Fruit fly (Drosophila melanogaster) whole organism, embryonic: Measurements from ENCODE around the gene GIIIspla2.
A peak's percentile ranks its signal among the peaks of the same experiment; 100 is the strongest.

ENCODE experiments used
- ATbp ChIP-seq: fragments of 200-800 bp; sonication (Bioruptor generic); optimal IDR thresholded peaks from 2 replicates; lab custom pipeline; 2017; ENCODE audit warnings: missing biosample characterization, mild to moderate bottlenecking, missing genetic modification characterization, missing genetic modification reagents
- Blimp-1 ChIP-seq: fragments of 200-800 bp; sonication (Bioruptor generic); optimal IDR thresholded peaks from 3 replicates; lab custom pipeline; 2018; ENCODE audit warnings: missing biosample characterization, missing genetic modification characterization, mild to moderate bottlenecking, moderate library complexity, missing genetic modification reagents
- CG10209 ChIP-seq: fragments of 200-800 bp; sonication (Bioruptor generic); optimal IDR thresholded peaks from 3 replicates; lab custom pipeline; 2017; ENCODE audit warnings: missing biosample characterization, mild to moderate bottlenecking, missing genetic modification characterization, missing genetic modification reagents
- CG10321 ChIP-seq: fragments of 200-800 bp; sonication (Bioruptor generic); IDR thresholded peaks from 2 replicates; pipeline ENCODE4 v1.3.6; 2022; ENCODE audit warnings: missing biosample characterization, missing genetic modification characterization
- CG11504 ChIP-seq: fragments of 200-800 bp; sonication (Bioruptor generic); optimal IDR thresholded peaks from 3 replicates; lab custom pipeline; 2019; ENCODE audit warnings: missing biosample characterization, mild to moderate bottlenecking, missing genetic modification characterization, moderate library complexity
- CG12391 ChIP-seq: fragments of 200-800 bp; sonication (Bioruptor generic); optimal IDR thresholded peaks from 3 replicates; lab custom pipeline; 2018; ENCODE audit warnings: missing biosample characterization, mild to moderate bottlenecking, missing genetic modification characterization, moderate library complexity
- CG14710 ChIP-seq: fragments of 200-800 bp; sonication (Bioruptor generic); optimal IDR thresholded peaks from 3 replicates; lab custom pipeline; 2019; ENCODE audit warnings: missing biosample characterization, mild to moderate bottlenecking, missing genetic modification characterization, moderate library complexity
- CG14965 ChIP-seq: fragments of 200-800 bp; sonication (Bioruptor generic); optimal IDR thresholded peaks from 2 replicates; lab custom pipeline; 2016; ENCODE audit warnings: missing biosample characterization, missing genetic modification characterization, borderline replicate concordance
- CG15696 ChIP-seq: fragments of 200-800 bp; sonication (Bioruptor generic); optimal IDR thresholded peaks from 2 replicates; lab custom pipeline; 2019; ENCODE audit warnings: missing biosample characterization, mild to moderate bottlenecking, missing genetic modification characterization, moderate library complexity
- CG1602 ChIP-seq: fragments of 200-800 bp; sonication (Bioruptor generic); optimal IDR thresholded peaks from 3 replicates; lab custom pipeline; 2016; ENCODE audit warnings: missing biosample characterization, missing genetic modification characterization
- CG16863 ChIP-seq: fragments of 200-800 bp; sonication (Bioruptor generic); optimal IDR thresholded peaks from 3 replicates; lab custom pipeline; 2016; ENCODE audit warnings: missing biosample characterization, missing genetic modification characterization
- CG2199 ChIP-seq: fragments of 200-800 bp; sonication (Bioruptor generic); IDR thresholded peaks from 3 replicates; pipeline ENCODE4 v1.3.6; 2022; ENCODE audit warnings: missing biosample characterization, missing genetic modification characterization
- CG31388 ChIP-seq: fragments of 200-800 bp; sonication (Bioruptor generic); optimal IDR thresholded peaks from 2 replicates; lab custom pipeline; 2016; ENCODE audit warnings: missing biosample characterization, missing genetic modification characterization
- CG3407 ChIP-seq: fragments of 200-800 bp; sonication (Bioruptor generic); optimal IDR thresholded peaks from 2 replicates; lab custom pipeline; 2018; ENCODE audit warnings: missing biosample characterization, mild to moderate bottlenecking, missing genetic modification characterization
- CG34422 ChIP-seq: fragments of 200-800 bp; sonication (Bioruptor generic); IDR thresholded peaks from 3 replicates; pipeline ENCODE4 v1.3.6; 2022; ENCODE audit warnings: missing biosample characterization, missing genetic modification characterization
- CG42726 ChIP-seq: fragments of 200-800 bp; sonication (Bioruptor generic); IDR thresholded peaks from 2 replicates; pipeline ENCODE4 v1.3.6; 2022; ENCODE audit warnings: missing biosample characterization, missing genetic modification characterization; ENCODE audit not compliant: partially characterized antibody
- CG4820 ChIP-seq: fragments of 200-800 bp; sonication (Bioruptor generic); optimal IDR thresholded peaks from 3 replicates; lab custom pipeline; 2016; ENCODE audit warnings: missing biosample characterization, missing genetic modification characterization
- CG6765 ChIP-seq: fragments of 200-800 bp; sonication (Bioruptor generic); optimal IDR thresholded peaks from 3 replicates; lab custom pipeline; 2017; ENCODE audit warnings: missing biosample characterization, mild to moderate bottlenecking, missing genetic modification characterization
- CG9797 ChIP-seq: fragments of 200-800 bp; sonication (Bioruptor generic); optimal IDR thresholded peaks from 3 replicates; lab custom pipeline; 2018; ENCODE audit warnings: missing biosample characterization, mild to moderate bottlenecking, missing genetic modification characterization
- CoRest ChIP-seq: fragments of 200-800 bp; sonication (Bioruptor generic); optimal IDR thresholded peaks from 3 replicates; lab custom pipeline; 2018; ENCODE audit warnings: missing biosample characterization, mild to moderate bottlenecking, missing genetic modification characterization, moderate library complexity
- Dad ChIP-seq: fragments of 200-800 bp; sonication (Bioruptor generic); optimal IDR thresholded peaks from 3 replicates; lab custom pipeline; 2016; ENCODE audit warnings: missing biosample characterization, missing genetic modification characterization
- Dip2 ChIP-seq: fragments of 200-800 bp; sonication (Bioruptor generic); IDR thresholded peaks from 2 replicates; pipeline ENCODE4 v1.3.6; 2022; ENCODE audit warnings: missing biosample characterization, missing genetic modification characterization
- Elba2 ChIP-seq: fragments of 200-800 bp; sonication (Bioruptor generic); optimal IDR thresholded peaks from 3 replicates; lab custom pipeline; 2016; ENCODE audit warnings: missing biosample characterization, missing genetic modification characterization
- Gsc ChIP-seq: fragments of 200-800 bp; sonication (Bioruptor generic); IDR thresholded peaks from 2 replicates; pipeline ENCODE4 v1.3.6; 2022; ENCODE audit warnings: missing biosample characterization, missing genetic modification characterization
- H15 ChIP-seq: fragments of 200-800 bp; sonication (Bioruptor generic); IDR thresholded peaks from 3 replicates; pipeline ENCODE4 v1.3.6; 2022; ENCODE audit warnings: missing biosample characterization, missing genetic modification characterization
- HLH4C ChIP-seq: fragments of 200-800 bp; sonication (Bioruptor generic); IDR thresholded peaks from 3 replicates; pipeline ENCODE4 v1.3.6; 2022; ENCODE audit warnings: missing biosample characterization, missing genetic modification characterization; ENCODE audit not compliant: partially characterized antibody
- HLH54F ChIP-seq: fragments of 200-800 bp; sonication (Bioruptor generic); optimal IDR thresholded peaks from 3 replicates; lab custom pipeline; 2016; ENCODE audit warnings: missing biosample characterization, missing genetic modification characterization
- Jarid2 ChIP-seq: fragments of 200-800 bp; sonication (Bioruptor generic); optimal IDR thresholded peaks from 3 replicates; lab custom pipeline; 2017; ENCODE audit warnings: mild to moderate bottlenecking, missing biosample characterization, missing genetic modification reagents, missing genetic modification characterization
- Optix ChIP-seq: fragments of 200-800 bp; sonication (Bioruptor generic); IDR thresholded peaks from 3 replicates; pipeline ENCODE4 v1.3.6; 2022; ENCODE audit warnings: missing biosample characterization, missing genetic modification characterization
- Ravus ChIP-seq: fragments of 200-800 bp; sonication (Bioruptor generic); IDR thresholded peaks from 2 replicates; pipeline ENCODE4 v1.3.6; 2022; ENCODE audit warnings: missing biosample characterization, missing genetic modification characterization
- Scr ChIP-seq: fragments of 200-800 bp; sonication (Bioruptor generic); IDR thresholded peaks from 2 replicates; pipeline ENCODE4 v1.3.6; 2022; ENCODE audit warnings: missing biosample characterization, missing genetic modification characterization; ENCODE audit not compliant: partially characterized antibody
- Sin3A ChIP-seq: fragments of >200 bp; optimal IDR thresholded peaks from 2 replicates; lab custom pipeline; 2018
- Stat92E ChIP-seq, 3 experiments: fragments of >200 bp in 2 of 3; fragments of 200-800 bp in 1 of 3; sonication (Bioruptor generic) in 1 of 3; optimal IDR thresholded peaks; 2 replicates each; lab custom pipeline; 2017 to 2019; ENCODE audit warnings: missing biosample characterization in 3 of 3, missing genetic modification characterization in 3 of 3, mild to moderate bottlenecking in 1 of 3, moderate library complexity in 1 of 3
- Trl ChIP-seq, 3 experiments: fragments of >200 bp in 2 of 3; fragments of 200-800 bp in 1 of 3; sonication (Bioruptor generic) in 1 of 3; optimal IDR thresholded peaks; 2 replicates in 1 of 3; 3 replicates in 2 of 3; lab custom pipeline; 2016 to 2017; ENCODE audit warnings: missing biosample characterization in 1 of 3, missing genetic modification characterization in 1 of 3
- amos ChIP-seq: fragments of 200-800 bp; sonication (Bioruptor generic); IDR thresholded peaks from 2 replicates; pipeline ENCODE4 v1.3.6; 2022; ENCODE audit warnings: missing biosample characterization, missing genetic modification characterization; ENCODE audit not compliant: partially characterized antibody
- bcd ChIP-seq: fragments of 200-800 bp; sonication (Bioruptor generic); optimal IDR thresholded peaks from 2 replicates; lab custom pipeline; 2017; ENCODE audit warnings: missing biosample characterization, mild to moderate bottlenecking, missing genetic modification characterization
- caup ChIP-seq: fragments of 200-800 bp; sonication (Bioruptor generic); optimal IDR thresholded peaks from 3 replicates; lab custom pipeline; 2017; ENCODE audit warnings: missing biosample characterization, mild to moderate bottlenecking, missing genetic modification characterization, moderate library complexity; ENCODE audit not compliant: severe bottlenecking
- danr ChIP-seq: fragments of 200-800 bp; sonication (Bioruptor generic); IDR thresholded peaks from 2 replicates; pipeline ENCODE4 v1.3.6; 2022; ENCODE audit warnings: missing biosample characterization, missing genetic modification characterization
- dpn ChIP-seq, 2 experiments: fragments of 200-800 bp; sonication (Bioruptor generic); optimal IDR thresholded peaks; 3 replicates each; lab custom pipeline; 2016; ENCODE audit warnings: missing biosample characterization in 2 of 2, missing genetic modification characterization in 2 of 2
- fru ChIP-seq: fragments of >200 bp; optimal IDR thresholded peaks from 2 replicates; lab custom pipeline; 2017
- kni ChIP-seq: fragments of 200-800 bp; sonication (Bioruptor generic); optimal IDR thresholded peaks from 3 replicates; lab custom pipeline; 2017; ENCODE audit warnings: mild to moderate bottlenecking, missing biosample characterization, missing genetic modification reagents, missing genetic modification characterization
- lola ChIP-seq, 3 experiments: fragments of >200 bp in 2 of 3; fragments of 200-800 bp in 1 of 3; sonication (Bioruptor generic) in 1 of 3; optimal IDR thresholded peaks; 2 replicates each; lab custom pipeline; 2017 to 2019; ENCODE audit warnings: missing biosample characterization in 3 of 3, missing genetic modification characterization in 3 of 3, mild to moderate bottlenecking in 1 of 3, moderate library complexity in 1 of 3
- luna ChIP-seq: fragments of 200-800 bp; sonication (Bioruptor generic); optimal IDR thresholded peaks from 2 replicates; lab custom pipeline; 2016; ENCODE audit warnings: missing biosample characterization, missing genetic modification characterization
- mam ChIP-seq: fragments of 200-800 bp; sonication (Bioruptor generic); optimal IDR thresholded peaks from 3 replicates; lab custom pipeline; 2016; ENCODE audit warnings: missing biosample characterization, missing genetic modification characterization
- pb ChIP-seq: fragments of 200-800 bp; sonication (Bioruptor generic); optimal IDR thresholded peaks from 3 replicates; lab custom pipeline; 2016; ENCODE audit warnings: missing biosample characterization, missing genetic modification characterization
- sens ChIP-seq: fragments of 200-800 bp; sonication (Bioruptor generic); peaks from one replicate; lab custom pipeline; 2016; ENCODE audit warnings: missing biosample characterization, missing genetic modification characterization
- sens-2 ChIP-seq: fragments of 200-800 bp; sonication (Bioruptor generic); IDR thresholded peaks from 2 replicates; pipeline ENCODE4 v1.3.6; 2022; ENCODE audit warnings: missing biosample characterization, missing genetic modification characterization
- stc ChIP-seq: fragments of 200-800 bp; sonication (Bioruptor generic); IDR thresholded peaks from 2 replicates; pipeline ENCODE4 v1.3.6; 2022; ENCODE audit warnings: missing biosample characterization, missing genetic modification characterization
- trh ChIP-seq: fragments of 200-800 bp; sonication (Bioruptor generic); optimal IDR thresholded peaks from 2 replicates; lab custom pipeline; 2016; ENCODE audit warnings: missing biosample characterization, missing genetic modification characterization
- wdn ChIP-seq: fragments of 200-800 bp; sonication (Bioruptor generic); IDR thresholded peaks from 2 replicates; pipeline ENCODE4 v1.3.6; 2022; ENCODE audit warnings: missing biosample characterization, missing genetic modification characterization
- zfh1 ChIP-seq: fragments of 200-800 bp; sonication (Bioruptor generic); IDR thresholded peaks from 3 replicates; pipeline ENCODE4 v1.3.6; 2022; ENCODE audit warnings: missing biosample characterization, missing genetic modification characterization

GIIIspla2 gene

DNA sequence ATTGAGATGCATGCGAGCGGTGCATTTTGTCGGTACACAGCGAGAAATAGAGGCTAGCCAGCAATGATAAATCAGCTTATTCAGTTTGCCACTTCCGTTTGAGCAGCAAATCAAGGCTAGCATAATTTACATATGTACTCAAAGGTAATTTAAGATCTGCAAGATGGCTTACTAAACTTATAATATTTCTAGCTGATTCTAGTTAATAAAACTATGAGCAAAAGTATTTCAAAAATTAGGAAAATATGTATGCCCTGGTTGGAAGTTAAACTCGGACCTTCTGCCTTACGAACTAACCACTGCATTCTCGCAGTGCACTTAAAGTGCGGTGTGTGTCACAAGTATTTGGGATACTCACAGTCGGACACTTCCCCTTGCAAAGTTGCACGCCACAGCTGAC is 34.6 kb upstream of the GIIIspla2 start (continued):
- TF ChIP-seq Gsc (GFP tag; lab: Robert Waterston, UW) (no peak), Trl (optimal IDR thresholded peaks at IDR 0.05; lab: Kevin White, UChicago) (no peak), Trl (GFP tag; optimal IDR thresholded peaks at IDR 0.05; lab: Kevin White, UChicago) (no peak), CoRest (tag; lab: Kevin White, UChicago) (peak; percentile 6), Sin3A (no peak), fru (lab: Kevin White, UChicago) (no peak), CG3407 (peak; percentile 3), CG10321 (GFP tag; lab: Robert Waterston, UW) (no peak), lola (GFP tag; optimal IDR thresholded peaks at IDR 0.05; lab: Kevin White, UChicago) (peak in 1 of 3 experiments; percentile 57), CG6765 (GFP tag; lab: Kevin White, UChicago) (no peak), Optix (no peak), bcd (GFP tag; lab: Kevin White, UChicago) (no peak), stc (no peak), Dad (GFP tag; lab: Kevin White, UChicago) (no peak), CG4820 (GFP tag; lab: Kevin White, UChicago) (peak; percentile 10), Scr (GFP tag; lab: Robert Waterston, UW) (no peak), Jarid2 (GFP tag; lab: Kevin White, UChicago) (no peak), Dip2 (GFP tag; lab: Robert Waterston, UW) (no peak), HLH4C (no peak), wdn (GFP tag; lab: Robert Waterston, UW) (no peak), CG14965 (GFP tag; lab: Kevin White, UChicago) (no peak), sens-2 (no peak), CG2199 (GFP tag; lab: Robert Waterston, UW) (no peak), CG31388 (GFP tag; lab: Kevin White, UChicago) (no peak), trh (GFP tag; lab: Kevin White, UChicago) (no peak), CG16863 (peak; percentile 5), CG11504 (tag; lab: Kevin White, UChicago) (peak; percentile 10), zfh1 (GFP tag; lab: Robert Waterston, UW) (0 out of 3 replicates have a peak, but pooled peaks have one; percentile 4), CG14710 (peak; percentile 48), Blimp-1 (GFP tag; lab: Kevin White, UChicago) (peak; percentile 83), pb (GFP tag; lab: Kevin White, UChicago) (no peak), CG9797 (GFP tag; lab: Kevin White, UChicago) (no peak), mam (GFP tag; lab: Kevin White, UChicago) (no peak), luna (GFP tag; lab: Kevin White, UChicago) (no peak), sens (GFP tag; lab: Kevin White, UChicago) (peak; percentile 79), Stat92E (GFP tag; optimal IDR thresholded peaks at IDR 0.05; lab: Kevin White, UChicago) (no peak), CG42726 (GFP tag; lab: Robert Waterston, UW) (no peak), danr (GFP tag; lab: Robert Waterston, UW) (no peak), CG15696 (tag; lab: Kevin White, UChicago) (peak; percentile 11), CG1602 (GFP tag; lab: Kevin White, UChicago) (no peak), ATbp (GFP tag; lab: Kevin White, UChicago) (peak; percentile 11), HLH54F (GFP tag; lab: Kevin White, UChicago) (no peak), kni (no peak), amos (GFP tag; lab: Robert Waterston, UW) (no peak), CG34422 (GFP tag; lab: Robert Waterston, UW) (no peak), dpn (GFP tag; optimal IDR thresholded peaks at IDR 0.05; lab: Kevin White, UChicago) (no peak), caup (GFP tag; lab: Kevin White, UChicago) (no peak), Elba2 (no peak), H15 (no peak), Ravus (GFP tag; lab: Robert Waterston, UW) (no peak), CG12391 (tag; lab: Kevin White, UChicago) (peak; percentile 0), CG10209 (GFP tag; lab: Kevin White, UChicago) (no peak)
